Worm (Caenorhabditis elegans) whole organism, young adult: ENCODE results near the gene F46F5.14.

ENCODE experiments used
- B0336.3 ChIP-seq: fragments of 200-800 bp; sonication (Bioruptor generic); IDR thresholded peaks from 2 replicates; pipeline ENCODE4 v1.3.6; 2022; ENCODE audit warnings: missing genetic modification characterization, missing compliant biosample characterization
- C06A6.2 ChIP-seq: fragments of 200-800 bp; sonication (Bioruptor generic); conservative IDR thresholded peaks from 2 replicates; pipeline ENCODE4 v1.3.6; 2022; ENCODE audit warnings: missing genetic modification characterization, missing compliant biosample characterization
- F23B12.7 ChIP-seq: sonication (generic microtip); optimal IDR thresholded peaks from 2 replicates; lab custom pipeline; 2017; ENCODE audit warnings: missing genetic modification characterization, mild to moderate bottlenecking, missing compliant biosample characterization, antibody characterized with exemption, moderate library complexity; ENCODE audit not compliant: insufficient read depth
- F57A8.1 ChIP-seq: fragments of 200-800 bp; sonication (Bioruptor generic); optimal IDR thresholded peaks from 2 replicates; lab custom pipeline; 2018; ENCODE audit warnings: mild to moderate bottlenecking, missing genetic modification characterization, moderate library complexity, missing compliant biosample characterization
- F57C9.4 ChIP-seq: sonication (generic microtip); optimal IDR thresholded peaks from 2 replicates; lab custom pipeline; 2017; ENCODE audit warnings: mild to moderate bottlenecking, missing genetic modification characterization, missing compliant biosample characterization
- K11D2.4 ChIP-seq: fragments of 200-800 bp; sonication (Bioruptor generic); IDR thresholded peaks from 2 replicates; pipeline ENCODE4 v1.3.6; 2022; ENCODE audit warnings: missing genetic modification reagents, missing genetic modification characterization, missing compliant biosample characterization
- K12H6.12 ChIP-seq: fragments of 200-800 bp; sonication (Bioruptor generic); optimal IDR thresholded peaks from 2 replicates; lab custom pipeline; 2018; ENCODE audit warnings: mild to moderate bottlenecking, missing genetic modification characterization, missing compliant biosample characterization
- Y56A3A.18 ChIP-seq: fragments of 200-800 bp; sonication (Bioruptor generic); IDR thresholded peaks from 2 replicates; pipeline ENCODE4 v1.3.6; 2022; ENCODE audit warnings: missing genetic modification reagents, missing genetic modification characterization, missing compliant biosample characterization
- Y79H2A.3 ChIP-seq: fragments of 200-800 bp; sonication (Bioruptor generic); conservative IDR thresholded peaks from 2 replicates; pipeline ENCODE4 v1.3.6; 2022; ENCODE audit warnings: missing genetic modification reagents, missing genetic modification characterization, missing compliant biosample characterization
- ZK185.1 ChIP-seq: sonication (generic microtip); optimal IDR thresholded peaks from 2 replicates; lab custom pipeline; 2016; ENCODE audit warnings: mild to moderate bottlenecking, missing genetic modification characterization, missing compliant biosample characterization; ENCODE audit not compliant: poor library complexity, severe bottlenecking
- akir-1 ChIP-seq: fragments of 200-800 bp; sonication (Bioruptor generic); optimal IDR thresholded peaks from 2 replicates; lab custom pipeline; 2018; ENCODE audit warnings: mild to moderate bottlenecking, missing genetic modification characterization, moderate library complexity, missing compliant biosample characterization
- aptf-3 ChIP-seq: fragments of 200-800 bp; sonication (Bioruptor generic); IDR thresholded peaks from 2 replicates; pipeline ENCODE4 v1.3.6; 2022; ENCODE audit warnings: missing genetic modification characterization, missing compliant biosample characterization
- athp-1 ChIP-seq: sonication (generic microtip); optimal IDR thresholded peaks from 2 replicates; lab custom pipeline; 2017; ENCODE audit warnings: mild to moderate bottlenecking, missing genetic modification characterization, missing compliant biosample characterization
- ccch-3 ChIP-seq: fragments of 200-800 bp; sonication (Bioruptor generic); optimal IDR thresholded peaks from 2 replicates; lab custom pipeline; 2018; ENCODE audit warnings: mild to moderate bottlenecking, missing genetic modification characterization, missing compliant biosample characterization
- ceh-100 ChIP-seq: fragments of 200-800 bp; sonication (Bioruptor generic); IDR thresholded peaks from 2 replicates; pipeline ENCODE4 v1.3.6; 2022; ENCODE audit warnings: missing genetic modification reagents, missing genetic modification characterization, missing compliant biosample characterization
- ceh-27 ChIP-seq: fragments of 200-800 bp; sonication (Bioruptor generic); optimal IDR thresholded peaks from 2 replicates; lab custom pipeline; 2018; ENCODE audit warnings: mild to moderate bottlenecking, missing genetic modification characterization, moderate library complexity, missing compliant biosample characterization
- ceh-79 ChIP-seq: sonication (generic microtip); optimal IDR thresholded peaks from 2 replicates; lab custom pipeline; 2017; ENCODE audit warnings: mild to moderate bottlenecking, missing genetic modification characterization, missing compliant biosample characterization
- egl-18 ChIP-seq: fragments of 200-800 bp; sonication (Bioruptor generic); IDR thresholded peaks from 2 replicates; pipeline ENCODE4 v1.3.6; 2022; ENCODE audit warnings: missing genetic modification reagents, missing genetic modification characterization, missing compliant biosample characterization
- egl-44 ChIP-seq: fragments of 200-800 bp; sonication (Bioruptor generic); IDR thresholded peaks from 2 replicates; pipeline ENCODE4 v1.3.6; 2022; ENCODE audit warnings: missing genetic modification reagents, missing genetic modification characterization, missing compliant biosample characterization
- fkh-3 ChIP-seq: sonication (generic microtip); optimal IDR thresholded peaks from 2 replicates; lab custom pipeline; 2016; ENCODE audit warnings: mild to moderate bottlenecking, missing genetic modification characterization, missing compliant biosample characterization
- gei-17 ChIP-seq: fragments of 200-800 bp; sonication (Bioruptor generic); optimal IDR thresholded peaks from 2 replicates; lab custom pipeline; 2018; ENCODE audit warnings: mild to moderate bottlenecking, missing genetic modification characterization, missing compliant biosample characterization
- let-526 ChIP-seq: fragments of 200-800 bp; sonication (Bioruptor generic); IDR thresholded peaks from 2 replicates; pipeline ENCODE4 v1.3.6; 2022; ENCODE audit warnings: missing genetic modification reagents, missing genetic modification characterization, missing compliant biosample characterization
- let-607 ChIP-seq, 2 experiments: fragments of 200-800 bp in 1 of 2; sonication (Bioruptor generic) in 1 of 2; sonication (generic microtip) in 1 of 2; optimal IDR thresholded peaks; 2 replicates each; lab custom pipeline; 2016 to 2018; ENCODE audit warnings: mild to moderate bottlenecking in 2 of 2, missing compliant biosample characterization in 2 of 2, missing genetic modification characterization in 2 of 2, moderate library complexity in 2 of 2, missing genotype in 1 of 2
- lin-35 ChIP-seq, 3 experiments: fragments of 150-350 bp in 2 of 3; sonication (generic microtip) in 1 of 3; optimal IDR thresholded peaks; 2 replicates each; lab custom pipeline; 2014 to 2018; ENCODE audit warnings: missing biosample characterization in 3 of 3, missing genetic modification characterization in 3 of 3, missing genetic modification reagents in 3 of 3
- lin-40 ChIP-seq: sonication (generic microtip); optimal IDR thresholded peaks from 2 replicates; lab custom pipeline; 2016; ENCODE audit warnings: missing genetic modification characterization, mild to moderate bottlenecking, missing compliant biosample characterization, missing genotype, missing genetic modification reagents
- lin-54 ChIP-seq: fragments of 200-800 bp; sonication (Bioruptor generic); optimal IDR thresholded peaks from 2 replicates; lab custom pipeline; 2018; ENCODE audit warnings: mild to moderate bottlenecking, missing genetic modification characterization, missing compliant biosample characterization
- lir-1 ChIP-seq: fragments of 200-800 bp; sonication (Bioruptor generic); conservative IDR thresholded peaks from 2 replicates; pipeline ENCODE4 v1.3.6; 2022; ENCODE audit warnings: missing genetic modification reagents, missing genetic modification characterization, missing compliant biosample characterization
- mes-4 ChIP-seq: sonication (generic microtip); optimal IDR thresholded peaks from 2 replicates; lab custom pipeline; 2016; ENCODE audit warnings: missing genotype, missing genetic modification characterization, missing compliant biosample characterization
- nfya-1 ChIP-seq: sonication (generic microtip); optimal IDR thresholded peaks from 2 replicates; lab custom pipeline; 2017; ENCODE audit warnings: antibody characterized with exemption, missing compliant biosample characterization, missing genetic modification characterization, borderline replicate concordance; ENCODE audit not compliant: insufficient read depth
- nfya-2 ChIP-seq: fragments of 200-800 bp; sonication (Bioruptor generic); IDR thresholded peaks from 2 replicates; pipeline ENCODE4 v1.3.6; 2022; ENCODE audit warnings: missing genetic modification reagents, missing genetic modification characterization, missing compliant biosample characterization
- nhr-120 ChIP-seq: fragments of 200-800 bp; sonication (Bioruptor generic); IDR thresholded peaks from 2 replicates; pipeline ENCODE4 v1.3.6; 2022; ENCODE audit warnings: missing genetic modification characterization, missing compliant biosample characterization
- nhr-179 ChIP-seq: sonication (generic microtip); optimal IDR thresholded peaks from 2 replicates; lab custom pipeline; 2016; ENCODE audit warnings: mild to moderate bottlenecking, missing genetic modification characterization, missing compliant biosample characterization
- nhr-27 ChIP-seq: fragments of 200-800 bp; sonication (Bioruptor generic); optimal IDR thresholded peaks from 2 replicates; lab custom pipeline; 2018; ENCODE audit warnings: mild to moderate bottlenecking, missing genetic modification characterization, moderate library complexity, missing compliant biosample characterization
- nhr-90 ChIP-seq: sonication (generic microtip); optimal IDR thresholded peaks from 2 replicates; lab custom pipeline; 2016; ENCODE audit warnings: missing genotype, mild to moderate bottlenecking, missing genetic modification characterization, missing compliant biosample characterization
- repo-1 ChIP-seq: sonication (generic microtip); optimal IDR thresholded peaks from 2 replicates; lab custom pipeline; 2017; ENCODE audit warnings: mild to moderate bottlenecking, missing genetic modification characterization, missing compliant biosample characterization
- sea-2 ChIP-seq: fragments of 200-800 bp; sonication (Bioruptor generic); IDR thresholded peaks from 2 replicates; pipeline ENCODE4 v1.3.6; 2022; ENCODE audit warnings: missing genetic modification characterization, missing compliant biosample characterization
- snpc-1.1 ChIP-seq: sonication (generic microtip); optimal IDR thresholded peaks from 2 replicates; lab custom pipeline; 2017; ENCODE audit warnings: missing genetic modification characterization, mild to moderate bottlenecking, missing compliant biosample characterization, antibody characterized with exemption, moderate library complexity, missing genotype, missing genetic modification reagents; ENCODE audit not compliant: insufficient read depth
- snpc-1.3 ChIP-seq: sonication (generic microtip); optimal IDR thresholded peaks from 2 replicates; lab custom pipeline; 2017; ENCODE audit warnings: missing genetic modification characterization, mild to moderate bottlenecking, missing compliant biosample characterization, antibody characterized with exemption, moderate library complexity, missing genotype, missing genetic modification reagents; ENCODE audit not compliant: insufficient read depth
- zfh-2 ChIP-seq: fragments of 200-800 bp; sonication (Bioruptor generic); conservative IDR thresholded peaks from 2 replicates; pipeline ENCODE4 v1.3.6; 2022; ENCODE audit warnings: missing genetic modification reagents, missing genetic modification characterization, missing compliant biosample characterization
- ztf-18 ChIP-seq: sonication (generic microtip); optimal IDR thresholded peaks from 2 replicates; lab custom pipeline; 2016; ENCODE audit warnings: missing genotype, mild to moderate bottlenecking, missing genetic modification characterization, missing compliant biosample characterization
- ztf-22 ChIP-seq: fragments of 200-800 bp; sonication (Bioruptor generic); optimal IDR thresholded peaks from 2 replicates; lab custom pipeline; 2018; ENCODE audit warnings: mild to moderate bottlenecking, missing genetic modification characterization, moderate library complexity, missing compliant biosample characterization
- ztf-26 ChIP-seq: sonication (generic microtip); optimal IDR thresholded peaks from 2 replicates; lab custom pipeline; 2017; ENCODE audit warnings: missing genetic modification characterization, missing compliant biosample characterization

Gene F46F5.14

ce11 chrII:770253-770652, 29.5 kb upstream of the F46F5.14 start, which contains the start of gene C08G5.6:
Gene C08G5.6 (plus strand): TSS chrII:770553.
- no peak for TF ChIP-seq ceh-27
- TF ChIP-seq, all 124 proteins: peak for 0

- TF ChIP-seq ceh-27 (no peak), F23B12.7 (no peak), ccch-3 (no peak), nfya-2 (no peak), let-526 (GFP tag; lab: Robert Waterston, UW) (no peak), snpc-1.3 (tag; lab: Kevin White, UChicago) (no peak), K11D2.4 (GFP tag; lab: Robert Waterston, UW) (no peak), mes-4 (tag; lab: Kevin White, UChicago) (no peak), egl-44 (GFP tag; lab: Robert Waterston, UW) (no peak), egl-18 (GFP tag; lab: Robert Waterston, UW) (no peak), nhr-120 (GFP tag; lab: Robert Waterston, UW) (no peak), fkh-3 (tag; lab: Kevin White, UChicago) (no peak), athp-1 (tag; lab: Kevin White, UChicago) (no peak), ztf-18 (tag; lab: Kevin White, UChicago) (no peak), aptf-3 (no peak), zfh-2 (GFP tag; lab: Robert Waterston, UW) (no peak), lin-35 (GFP tag; optimal IDR thresholded peaks at IDR 0.05; lab: Kevin White, UChicago) (no peak), nhr-27 (tag; lab: Kevin White, UChicago) (no peak), ztf-26 (no peak)
- TF ChIP-seq, all 124 proteins: peak for 0
Observed at ce11 chrII:773830-774229, 26.0 kb upstream of the F46F5.14 start.

ce11 chrII:775033-775432, 24.8 kb upstream of the F46F5.14 start, which contains the start of gene Y39F10A.1:
Gene Y39F10A.1 (plus strand): TSS chrII:775333.
- TF ChIP-seq F57A8.1 (GFP tag; lab: Kevin White, UChicago): no peak
- no peak for TF ChIP-seq snpc-1.1 (tag; lab: Kevin White, UChicago)
- no peak for TF ChIP-seq Y56A3A.18 (GFP tag; lab: Robert Waterston, UW)
- no peak for TF ChIP-seq nhr-179 (tag; lab: Kevin White, UChicago)
- no peak for TF ChIP-seq K11D2.4 (GFP tag; lab: Robert Waterston, UW)
- TF ChIP-seq B0336.3 (GFP tag; lab: Robert Waterston, UW): no peak
- no peak for TF ChIP-seq lin-54 (GFP tag; lab: Kevin White, UChicago)
- TF ChIP-seq let-607 (tag; optimal IDR thresholded peaks at IDR 0.05; lab: Kevin White, UChicago): no peak
- TF ChIP-seq nhr-90: no peak
- TF ChIP-seq akir-1 (GFP tag; lab: Kevin White, UChicago): no peak
- TF ChIP-seq ZK185.1 (tag; lab: Kevin White, UChicago): no peak

ce11 chrII:782903-783302, 16.9 kb upstream of the F46F5.14 start, which contains the start of gene Y39F10A.3:
Gene Y39F10A.3 (minus strand): TSS chrII:783003.
- no peak for TF ChIP-seq ceh-100 (GFP tag; lab: Robert Waterston, UW)
- no peak for TF ChIP-seq nhr-179 (tag; lab: Kevin White, UChicago)
- no peak for TF ChIP-seq ztf-22 (GFP tag; lab: Kevin White, UChicago)
- TF ChIP-seq F57C9.4 (tag; lab: Kevin White, UChicago): no peak
- no peak for TF ChIP-seq ceh-79 (tag; lab: Kevin White, UChicago)
- TF ChIP-seq lin-40: no peak
- no peak for TF ChIP-seq mes-4 (tag; lab: Kevin White, UChicago)
- no peak for TF ChIP-seq Y79H2A.3 (GFP tag; lab: Robert Waterston, UW)
- no peak for TF ChIP-seq sea-2 (GFP tag; lab: Robert Waterston, UW)
- TF ChIP-seq repo-1: no peak
- no peak for TF ChIP-seq lir-1 (GFP tag; lab: Robert Waterston, UW)
- TF ChIP-seq nfya-1 (tag; lab: Kevin White, UChicago): no peak
- no peak for TF ChIP-seq ZK185.1 (tag; lab: Kevin White, UChicago)
- TF ChIP-seq C06A6.2 (GFP tag; lab: Robert Waterston, UW): no peak
- no peak for TF ChIP-seq K12H6.12 (tag; lab: Kevin White, UChicago)
- no peak for TF ChIP-seq gei-17 (GFP tag; lab: Kevin White, UChicago)
